Fruit fly (Drosophila melanogaster) whole organism, embryonic: ENCODE measurements around the gene fmt.

Experiments used
- Awh ChIP-seq: fragments of 200-800 bp; sonication (Bioruptor generic); IDR thresholded peaks from 2 replicates; pipeline ENCODE4, ENCODE4 v1.3.6; 2022; ENCODE audit warnings: missing biosample characterization, missing genetic modification characterization
- B-H2 ChIP-seq: fragments of 200-800 bp; sonication (Bioruptor generic); optimal IDR thresholded peaks from 2 replicates; lab custom pipeline; 2018; ENCODE audit warnings: missing biosample characterization, mild to moderate bottlenecking, missing genetic modification characterization
- BtbVII ChIP-seq: fragments of 200-800 bp; sonication (Bioruptor generic); optimal IDR thresholded peaks from 3 replicates; lab custom pipeline; 2017; ENCODE audit warnings: missing biosample characterization, mild to moderate bottlenecking, missing genetic modification characterization
- CG10543 ChIP-seq: fragments of 200-800 bp; sonication (Bioruptor generic); optimal IDR thresholded peaks from 3 replicates; lab custom pipeline; 2017; ENCODE audit warnings: missing biosample characterization, mild to moderate bottlenecking, missing genetic modification characterization, moderate library complexity
- CG10979 ChIP-seq: fragments of 200-800 bp; sonication (Bioruptor generic); optimal IDR thresholded peaks from 2 replicates; lab custom pipeline; 2018; ENCODE audit warnings: missing biosample characterization, mild to moderate bottlenecking, missing genetic modification characterization, moderate library complexity
- CG17568 ChIP-seq: fragments of 200-800 bp; sonication (Bioruptor generic); optimal IDR thresholded peaks from 2 replicates; lab custom pipeline; 2018; ENCODE audit warnings: missing biosample characterization, mild to moderate bottlenecking, missing genetic modification characterization, moderate library complexity
- CG17912 ChIP-seq: fragments of 200-800 bp; sonication (Bioruptor generic); optimal IDR thresholded peaks from 2 replicates; lab custom pipeline; 2018; ENCODE audit warnings: missing biosample characterization, mild to moderate bottlenecking, missing genetic modification characterization
- CG1792 ChIP-seq: fragments of 200-800 bp; sonication (Bioruptor generic); optimal IDR thresholded peaks from 2 replicates; lab custom pipeline; 2016; ENCODE audit warnings: missing biosample characterization, missing genetic modification characterization
- CG18619 ChIP-seq: fragments of 200-800 bp; sonication (Bioruptor generic); optimal IDR thresholded peaks from 3 replicates; lab custom pipeline; 2017; ENCODE audit warnings: missing biosample characterization, mild to moderate bottlenecking, missing genetic modification characterization
- CG3281 ChIP-seq: fragments of 200-800 bp; sonication (Bioruptor generic); optimal IDR thresholded peaks from 3 replicates; lab custom pipeline; 2017; ENCODE audit warnings: missing biosample characterization, mild to moderate bottlenecking, missing genetic modification characterization
- CG33557 ChIP-seq: fragments of 200-800 bp; sonication (Bioruptor generic); optimal IDR thresholded peaks from 2 replicates; lab custom pipeline; 2019; ENCODE audit warnings: missing biosample characterization, mild to moderate bottlenecking, missing genetic modification characterization, moderate library complexity
- CG34224 ChIP-seq: fragments of 200-800 bp; sonication (Bioruptor generic); IDR thresholded peaks from 3 replicates; pipeline ENCODE4 v1.3.6; 2022; ENCODE audit warnings: missing biosample characterization, missing genetic modification characterization; ENCODE audit not compliant: partially characterized antibody
- CG3726 ChIP-seq: fragments of 200-800 bp; sonication (Bioruptor generic); IDR thresholded peaks from 3 replicates; pipeline ENCODE4, ENCODE4 v1.3.6; 2022; ENCODE audit warnings: missing biosample characterization, missing genetic modification characterization
- CG3995 ChIP-seq: fragments of 200-800 bp; sonication (Bioruptor generic); optimal IDR thresholded peaks from 3 replicates; lab custom pipeline; 2016; ENCODE audit warnings: missing biosample characterization, missing genetic modification characterization
- CG43689 ChIP-seq: fragments of 200-800 bp; sonication (Bioruptor generic); IDR thresholded peaks from 2 replicates; pipeline ENCODE4 v1.3.6; 2022; ENCODE audit warnings: missing biosample characterization, missing genetic modification characterization
- CG6272 ChIP-seq: fragments of 200-800 bp; sonication (Bioruptor generic); IDR thresholded peaks from 2 replicates; pipeline ENCODE4 v1.3.6; 2022; ENCODE audit warnings: missing biosample characterization, missing genetic modification characterization
- CG6765 ChIP-seq: fragments of 200-800 bp; sonication (Bioruptor generic); optimal IDR thresholded peaks from 3 replicates; lab custom pipeline; 2017; ENCODE audit warnings: missing biosample characterization, mild to moderate bottlenecking, missing genetic modification characterization
- CG6813 ChIP-seq: fragments of 200-800 bp; sonication (Bioruptor generic); optimal IDR thresholded peaks from 2 replicates; lab custom pipeline; 2017; ENCODE audit warnings: missing biosample characterization, missing genetic modification characterization, mild to moderate bottlenecking, moderate library complexity, missing genetic modification reagents
- CG7745 ChIP-seq: fragments of 200-800 bp; sonication (Bioruptor generic); optimal IDR thresholded peaks from 2 replicates; lab custom pipeline; 2018; ENCODE audit warnings: missing biosample characterization, mild to moderate bottlenecking, missing genetic modification characterization, moderate library complexity
- CG7786 ChIP-seq: fragments of 200-800 bp; sonication (Bioruptor generic); optimal IDR thresholded peaks from 2 replicates; lab custom pipeline; 2016; ENCODE audit warnings: missing biosample characterization, missing genetic modification characterization
- CG9215 ChIP-seq: fragments of 200-800 bp; sonication (Bioruptor generic); IDR thresholded peaks from 2 replicates; pipeline ENCODE4 v1.3.6; 2022; ENCODE audit warnings: missing biosample characterization, missing genetic modification characterization
- CG9932 ChIP-seq: fragments of 200-800 bp; sonication (Bioruptor generic); IDR thresholded peaks from 2 replicates; pipeline ENCODE4 v1.3.6; 2022; ENCODE audit warnings: missing biosample characterization, missing genetic modification characterization
- CoRest ChIP-seq: fragments of 200-800 bp; sonication (Bioruptor generic); optimal IDR thresholded peaks from 3 replicates; lab custom pipeline; 2018; ENCODE audit warnings: missing biosample characterization, mild to moderate bottlenecking, missing genetic modification characterization, moderate library complexity
- Deaf1 ChIP-seq: fragments of 200-800 bp; optimal IDR thresholded peaks from 3 replicates; lab custom pipeline; 2019; ENCODE audit warnings: missing biosample characterization, mild to moderate bottlenecking, missing genetic modification characterization, moderate library complexity
- Drgx ChIP-seq: fragments of 200-800 bp; sonication (Bioruptor generic); IDR thresholded peaks from 2 replicates; pipeline ENCODE4 v1.3.6; 2022; ENCODE audit warnings: missing biosample characterization, missing genetic modification characterization
- Hmx ChIP-seq: fragments of 200-800 bp; sonication (Bioruptor generic); optimal IDR thresholded peaks from 2 replicates; lab custom pipeline; 2016; ENCODE audit warnings: missing biosample characterization, missing genetic modification characterization
- Lim3 ChIP-seq: fragments of 200-800 bp; sonication (Bioruptor generic); IDR thresholded peaks from 2 replicates; pipeline ENCODE4 v1.3.6; 2022; ENCODE audit warnings: missing biosample characterization, missing genetic modification characterization
- MESR4 ChIP-seq: fragments of 200-800 bp; sonication (Bioruptor generic); optimal IDR thresholded peaks from 2 replicates; lab custom pipeline; 2018; ENCODE audit warnings: missing biosample characterization, mild to moderate bottlenecking, missing genetic modification characterization, moderate library complexity
- Mes4 ChIP-seq: fragments of 200-800 bp; sonication (Bioruptor generic); optimal IDR thresholded peaks from 2 replicates; lab custom pipeline; 2016; ENCODE audit warnings: missing biosample characterization, missing genetic modification characterization
- Rx ChIP-seq: fragments of 200-800 bp; sonication (Bioruptor generic); IDR thresholded peaks from 2 replicates; pipeline ENCODE4 v1.3.6; 2022; ENCODE audit warnings: missing biosample characterization, missing genetic modification characterization
- Scr ChIP-seq: fragments of 200-800 bp; sonication (Bioruptor generic); IDR thresholded peaks from 2 replicates; pipeline ENCODE4 v1.3.6; 2022; ENCODE audit warnings: missing biosample characterization, missing genetic modification characterization; ENCODE audit not compliant: partially characterized antibody
- Stat92E ChIP-seq, 3 experiments: fragments of >200 bp in 2 of 3; fragments of 200-800 bp in 1 of 3; sonication (Bioruptor generic) in 1 of 3; optimal IDR thresholded peaks; 2 replicates each; lab custom pipeline; 2017 to 2019; ENCODE audit warnings: missing biosample characterization in 3 of 3, missing genetic modification characterization in 3 of 3, mild to moderate bottlenecking in 1 of 3, moderate library complexity in 1 of 3
- YL-1 ChIP-seq: fragments of 200-800 bp; sonication (Bioruptor generic); optimal IDR thresholded peaks from 3 replicates; lab custom pipeline; 2017; ENCODE audit warnings: missing biosample characterization, mild to moderate bottlenecking, missing genetic modification characterization
- ato ChIP-seq: fragments of 200-800 bp; sonication (Bioruptor generic); IDR thresholded peaks from 2 replicates; pipeline ENCODE4 v1.3.6; 2022; ENCODE audit warnings: missing biosample characterization, missing genetic modification characterization; ENCODE audit not compliant: partially characterized antibody
- bbx ChIP-seq: fragments of 200-800 bp; sonication (Bioruptor generic); IDR thresholded peaks from 2 replicates; pipeline ENCODE4 v1.3.6; 2022; ENCODE audit warnings: missing biosample characterization, missing genetic modification characterization; ENCODE audit not compliant: partially characterized antibody
- cas ChIP-seq: fragments of 200-800 bp; sonication (Bioruptor generic); IDR thresholded peaks from 2 replicates; pipeline ENCODE4 v1.3.6; 2022; ENCODE audit warnings: missing biosample characterization, missing genetic modification characterization
- chif ChIP-seq, 2 experiments: fragments of 200-800 bp; sonication (Bioruptor generic); optimal IDR thresholded peaks; 3 replicates each; lab custom pipeline; 2016; ENCODE audit warnings: missing biosample characterization in 2 of 2, missing genetic modification characterization in 2 of 2
- chinmo ChIP-seq: fragments of 200-800 bp; sonication (Bioruptor generic); IDR thresholded peaks from 4 replicates; pipeline ENCODE4 v1.3.6; 2022; ENCODE audit warnings: missing biosample characterization, missing genetic modification characterization; ENCODE audit not compliant: partially characterized antibody
- chm ChIP-seq: fragments of 200-800 bp; sonication (Bioruptor generic); IDR thresholded peaks from 2 replicates; pipeline ENCODE4 v1.3.6; 2022; ENCODE audit warnings: missing biosample characterization, missing genetic modification characterization
- dpn ChIP-seq, 2 experiments: fragments of 200-800 bp; sonication (Bioruptor generic); optimal IDR thresholded peaks; 3 replicates each; lab custom pipeline; 2016; ENCODE audit warnings: missing biosample characterization in 2 of 2, missing genetic modification characterization in 2 of 2
- emc ChIP-seq: fragments of 200-800 bp; sonication (Bioruptor generic); optimal IDR thresholded peaks from 2 replicates; lab custom pipeline; 2016; ENCODE audit warnings: missing biosample characterization, missing genetic modification characterization
- esg ChIP-seq: fragments of 200-800 bp; sonication (Bioruptor generic); conservative IDR thresholded peaks from 2 replicates; pipeline ENCODE4 v1.3.6; 2022; ENCODE audit warnings: missing biosample characterization, missing genetic modification characterization
- gem ChIP-seq: fragments of 200-800 bp; sonication (Bioruptor generic); optimal IDR thresholded peaks from 2 replicates; lab custom pipeline; 2019; ENCODE audit warnings: missing biosample characterization, mild to moderate bottlenecking, missing genetic modification characterization, moderate library complexity
- gro ChIP-seq: fragments of 200-800 bp; sonication (Bioruptor generic); optimal IDR thresholded peaks from 2 replicates; lab custom pipeline; 2016; ENCODE audit warnings: missing biosample characterization, missing genetic modification characterization
- nmo ChIP-seq: fragments of 200-800 bp; sonication (Bioruptor generic); optimal IDR thresholded peaks from 2 replicates; lab custom pipeline; 2018; ENCODE audit warnings: missing biosample characterization, mild to moderate bottlenecking, missing genetic modification characterization, moderate library complexity
- onecut ChIP-seq: fragments of 200-800 bp; sonication (Bioruptor generic); IDR thresholded peaks from 2 replicates; pipeline ENCODE4 v1.3.6; 2022; ENCODE audit warnings: missing biosample characterization, missing genetic modification characterization
- sd ChIP-seq: fragments of 200-800 bp; sonication (Bioruptor generic); optimal IDR thresholded peaks from 3 replicates; lab custom pipeline; 2018; ENCODE audit warnings: missing biosample characterization, mild to moderate bottlenecking, missing genetic modification characterization, moderate library complexity
- sisA ChIP-seq: fragments of 200-800 bp; sonication (Bioruptor generic); IDR thresholded peaks from 2 replicates; pipeline ENCODE4 v1.3.6; 2022; ENCODE audit warnings: missing biosample characterization, missing genetic modification characterization
- tup ChIP-seq: fragments of 200-800 bp; sonication (Bioruptor generic); optimal IDR thresholded peaks from 2 replicates; lab custom pipeline; 2016; ENCODE audit warnings: missing biosample characterization, mild to moderate bottlenecking, missing genetic modification characterization, moderate library complexity
- zen2 ChIP-seq: fragments of 200-800 bp; sonication (Bioruptor generic); IDR thresholded peaks from 3 replicates; pipeline ENCODE4 v1.3.6; 2022; ENCODE audit warnings: missing biosample characterization, missing genetic modification characterization; ENCODE audit not compliant: partially characterized antibody

Gene fmt

dm6 chr3L:6218517-6219155 lies 45.0 kb upstream of the fmt start (continued):
- no peak for TF ChIP-seq Hmx
- TF ChIP-seq CG34224, result peak; percentile 56; the same call in 1 of the 3 replicates
- no peak for TF ChIP-seq Rx (GFP tag; lab: Robert Waterston, UW)
- no peak for TF ChIP-seq dpn (GFP tag; optimal IDR thresholded peaks at IDR 0.05; lab: Kevin White, UChicago)
- peak; percentile 15 for TF ChIP-seq B-H2 (GFP tag; lab: Kevin White, UChicago)
- TF ChIP-seq Mes4 (GFP tag; lab: Kevin White, UChicago), result no peak
- no peak for TF ChIP-seq esg (GFP tag; lab: Robert Waterston, UW)
- TF ChIP-seq zen2 (GFP tag; lab: Robert Waterston, UW), result peak; percentile 55; the same call in 1 of the 3 replicates
- no peak for TF ChIP-seq nmo (GFP tag; lab: Kevin White, UChicago)
- TF ChIP-seq CG7786, result no peak
- TF ChIP-seq sisA (GFP tag; lab: Robert Waterston, UW), result no peak
- TF ChIP-seq Awh, result no peak
- no peak for TF ChIP-seq cas (GFP tag; lab: Robert Waterston, UW)
- no peak for TF ChIP-seq chif (GFP tag; optimal IDR thresholded peaks at IDR 0.05; lab: Kevin White, UChicago)
- TF ChIP-seq CG3726 (GFP tag; lab: Robert Waterston, UW), result no peak
- TF ChIP-seq Deaf1, result peak; percentile 96
- TF ChIP-seq CG3281 (GFP tag; lab: Kevin White, UChicago), result no peak
- TF ChIP-seq CG43689 (GFP tag; lab: Robert Waterston, UW), result no peak
- peak; percentile 13 for TF ChIP-seq CG17912
- TF ChIP-seq CG10543 (GFP tag; lab: Kevin White, UChicago), result no peak
- peak; percentile 24; the same call in 1 of the 2 replicates for TF ChIP-seq onecut (GFP tag; lab: Robert Waterston, UW)
- no peak for TF ChIP-seq Lim3 (GFP tag; lab: Robert Waterston, UW)
- no peak for TF ChIP-seq gem (tag; lab: Kevin White, UChicago)
- TF ChIP-seq tup (GFP tag; lab: Kevin White, UChicago), result no peak
- TF ChIP-seq chinmo (GFP tag; lab: Robert Waterston, UW), result peak; percentile 93
- no peak for TF ChIP-seq ato (GFP tag; lab: Robert Waterston, UW)
- TF ChIP-seq bbx (GFP tag; lab: Robert Waterston, UW), result peak; percentile 11; the same call in 1 of the 2 replicates
- no peak for TF ChIP-seq CG6272 (GFP tag; lab: Robert Waterston, UW)
- TF ChIP-seq gro (GFP tag; lab: Kevin White, UChicago), result no peak
- no peak for TF ChIP-seq emc (GFP tag; lab: Kevin White, UChicago)
- TF ChIP-seq CG3995, result no peak
- peak; percentile 58 for TF ChIP-seq CG17568
- TF ChIP-seq CG6813, result peak; percentile 56
- TF ChIP-seq Stat92E (GFP tag; optimal IDR thresholded peaks at IDR 0.05; lab: Kevin White, UChicago), result no peak
- no peak for TF ChIP-seq CG9932 (GFP tag; lab: Robert Waterston, UW)
- no peak for TF ChIP-seq CG9215 (GFP tag; lab: Robert Waterston, UW)
- no peak for TF ChIP-seq YL-1
- TF ChIP-seq, all 482 proteins: peak for 71

- TF ChIP-seq BtbVII (GFP tag; lab: Kevin White, UChicago) (no peak), Scr (0 out of 2 replicates have a peak, but pooled peaks have one; percentile 20), CG7745 (tag; lab: Kevin White, UChicago) (peak; percentile 34), MESR4 (GFP tag; lab: Kevin White, UChicago) (peak; percentile 24), CG1792 (no peak), CoRest (no peak), CG6765 (GFP tag; lab: Kevin White, UChicago) (no peak), chm (GFP tag; lab: Robert Waterston, UW) (peak; percentile 82), sd (tag; lab: Kevin White, UChicago) (peak; percentile 19), ato (GFP tag; lab: Robert Waterston, UW) (0 out of 2 replicates have a peak, but pooled peaks have one; percentile 45), CG18619 (no peak), Drgx (no peak), CG33557 (GFP tag; lab: Kevin White, UChicago) (peak; percentile 12), CG10979 (tag; lab: Kevin White, UChicago) (no peak)
Observed at dm6 chr3L:6217806-6218205, 44.1 kb upstream of the fmt start, which contains the start of gene LanA. Gene LanA, minus strand, starts transcription at chr3L:6218022.
